Worm (Caenorhabditis elegans): Measurements from ENCODE around the gene Y42H9AR.4.
A peak's percentile ranks its signal among the peaks of the same experiment; 100 is the strongest.

Gene Y42H9AR.4

ce11 chrIV:8151721-8152120, 39.7 kb upstream of the Y42H9AR.4 start (continued):
- TF ChIP-seq ceh-82 (tag; optimal IDR thresholded peaks at IDR 0.05) (no peak), ceh-32 (tag; optimal IDR thresholded peaks at IDR 0.05; ENCODE audit: poor library complexity) (no peak), arid-1 (GFP tag; conservative IDR thresholded peaks at IDR 0.05) (no peak), spr-1 (tag; optimal IDR thresholded peaks at IDR 0.05) (no peak), dmd-6 (GFP tag; IDR thresholded peaks at IDR 0.05) (peak; percentile 88), mxl-3 (GFP tag; optimal IDR thresholded peaks at IDR 0.05) (no peak), T26A8.4 (GFP tag; IDR thresholded peaks at IDR 0.05) (no peak), mxl-2 (GFP tag; conservative IDR thresholded peaks at IDR 0.05) (no peak), hlh-30 (tag; optimal IDR thresholded peaks at IDR 0.05; ENCODE audit: insufficient read depth) (peak; percentile 53), snpc-4 (tag; optimal IDR thresholded peaks at IDR 0.05) (no peak), daf-16 (GFP tag; optimal IDR thresholded peaks at IDR 0.05) (peak in 1 of 2 experiments; percentile 41), daf-16 (tag; optimal IDR thresholded peaks at IDR 0.05) (peak; percentile 93), lsy-2 (tag; optimal IDR thresholded peaks at IDR 0.05) (peak in 1 of 2 experiments; percentile 33), nhr-48 (tag; optimal IDR thresholded peaks at IDR 0.05) (peak; percentile 23), mes-2 (tag; optimal IDR thresholded peaks at IDR 0.05; ENCODE audit: poor library complexity, severe bottlenecking) (peak; percentile 28), nhr-102 (tag; optimal IDR thresholded peaks at IDR 0.05) (peak; percentile 48), tag-97 (GFP tag; IDR thresholded peaks at IDR 0.05) (no peak), unc-62 (GFP tag; optimal IDR thresholded peaks at IDR 0.05 in 1 of 2) (no peak), unc-62 (tag; optimal IDR thresholded peaks at IDR 0.05) (no peak), ceh-62 (tag; optimal IDR thresholded peaks at IDR 0.05) (no peak), F10B5.3 (tag; optimal IDR thresholded peaks at IDR 0.05) (no peak), mep-1 (tag; optimal IDR thresholded peaks at IDR 0.05) (peak; percentile 40), T20F7.1 (GFP tag; optimal IDR thresholded peaks at IDR 0.05) (peak; percentile 42), nhr-77 (tag; optimal IDR thresholded peaks at IDR 0.05) (peak; percentile 52), ceh-44 (GFP tag; IDR thresholded peaks at IDR 0.05) (no peak), spr-3 (GFP tag; optimal IDR thresholded peaks at IDR 0.05) (no peak), vab-7 (GFP tag; IDR thresholded peaks at IDR 0.05) (no peak), aly-2 (tag; optimal IDR thresholded peaks at IDR 0.05) (no peak), lin-15B (tag; optimal IDR thresholded peaks at IDR 0.05) (no peak), nhr-28 (tag; optimal IDR thresholded peaks at IDR 0.05) (peak; percentile 72), nhr-42 (GFP tag; IDR thresholded peaks at IDR 0.05) (no peak)

- TF ChIP-seq jun-1 (tag; optimal IDR thresholded peaks at IDR 0.05) (no peak), lin-13 (GFP tag; optimal IDR thresholded peaks at IDR 0.05) (no peak), ceh-44 (GFP tag; IDR thresholded peaks at IDR 0.05) (no peak), fos-1 (tag; optimal IDR thresholded peaks at IDR 0.05) (no peak), pqm-1 (tag; optimal IDR thresholded peaks at IDR 0.05) (no peak), F44E2.7 (GFP tag; IDR thresholded peaks at IDR 0.05) (no peak), ztf-11 (tag; optimal IDR thresholded peaks at IDR 0.05) (no peak), mxl-2 (GFP tag; conservative IDR thresholded peaks at IDR 0.05) (no peak), nhr-25 (tag; optimal IDR thresholded peaks at IDR 0.05; ENCODE audit: borderline replicate concordance, insufficient read depth) (no peak), Y75B8A.6 (GFP tag; IDR thresholded peaks at IDR 0.05) (no peak), dmd-6 (GFP tag; IDR thresholded peaks at IDR 0.05) (no peak), nhr-10 (tag; optimal IDR thresholded peaks at IDR 0.05) (no peak), T26A8.4 (GFP tag; IDR thresholded peaks at IDR 0.05) (no peak), skn-1 (tag; optimal IDR thresholded peaks at IDR 0.05) (no peak), cey-2 (tag; optimal IDR thresholded peaks at IDR 0.05; ENCODE audit: borderline replicate concordance, insufficient read depth) (no peak), tag-97 (GFP tag; IDR thresholded peaks at IDR 0.05) (no peak)
Observed at ce11 chrIV:8148494-8148893, 36.5 kb upstream of the Y42H9AR.4 start, which contains the start of gene pmk-1. TSS of gene pmk-1 (plus strand) at chrIV:8148794.

All from whole organism, L4 larva.